Worm (Caenorhabditis elegans) whole organism, young adult: ENCODE results near the gene abi-1.
A peak's percentile ranks its signal among the peaks of the same experiment; 100 is the strongest.

ENCODE experiments used
- B0336.3 ChIP-seq: fragments of 200-800 bp; sonication (Bioruptor generic); IDR thresholded peaks from 2 replicates; pipeline ENCODE4 v1.3.6; 2022; ENCODE audit warnings: missing genetic modification characterization, missing compliant biosample characterization
- F10E7.11 ChIP-seq: sonication (generic microtip); optimal IDR thresholded peaks from 2 replicates; lab custom pipeline; 2017; ENCODE audit warnings: mild to moderate bottlenecking, missing genetic modification characterization, moderate library complexity, missing compliant biosample characterization
- F33H1.4 ChIP-seq: fragments of 200-800 bp; sonication (Bioruptor generic); IDR thresholded peaks from 2 replicates; pipeline ENCODE4 v1.3.6; 2022; ENCODE audit warnings: missing genetic modification reagents, missing genetic modification characterization, missing compliant biosample characterization
- F57C9.4 ChIP-seq: sonication (generic microtip); optimal IDR thresholded peaks from 2 replicates; lab custom pipeline; 2017; ENCODE audit warnings: mild to moderate bottlenecking, missing genetic modification characterization, missing compliant biosample characterization
- Y56A3A.18 ChIP-seq: fragments of 200-800 bp; sonication (Bioruptor generic); IDR thresholded peaks from 2 replicates; pipeline ENCODE4 v1.3.6; 2022; ENCODE audit warnings: missing genetic modification reagents, missing genetic modification characterization, missing compliant biosample characterization
- ZK185.1 ChIP-seq: sonication (generic microtip); optimal IDR thresholded peaks from 2 replicates; lab custom pipeline; 2016; ENCODE audit warnings: mild to moderate bottlenecking, missing genetic modification characterization, missing compliant biosample characterization; ENCODE audit not compliant: poor library complexity, severe bottlenecking
- ama-1 ChIP-seq, 3 experiments: fragments of 150-350 bp in 1 of 3; sonication (generic microtip) in 2 of 3; optimal IDR thresholded peaks; 2 replicates each; lab custom pipeline; 2014 to 2018; ENCODE audit warnings: missing biosample characterization in 2 of 3, missing genetic modification characterization in 2 of 3, missing genetic modification reagents in 2 of 3
- athp-1 ChIP-seq: sonication (generic microtip); optimal IDR thresholded peaks from 2 replicates; lab custom pipeline; 2017; ENCODE audit warnings: mild to moderate bottlenecking, missing genetic modification characterization, missing compliant biosample characterization
- attf-3 ChIP-seq: fragments of 200-800 bp; sonication (Bioruptor generic); conservative IDR thresholded peaks from 2 replicates; pipeline ENCODE4 v1.3.6; 2022; ENCODE audit warnings: missing genetic modification reagents, missing genetic modification characterization, missing compliant biosample characterization
- attf-6 ChIP-seq: fragments of 200-800 bp; sonication (Bioruptor generic); IDR thresholded peaks from 2 replicates; pipeline ENCODE4 v1.3.6; 2022; ENCODE audit warnings: missing genetic modification reagents, missing genetic modification characterization, missing compliant biosample characterization
- bed-1 ChIP-seq: fragments of 200-800 bp; sonication (Bioruptor generic); IDR thresholded peaks from 2 replicates; pipeline ENCODE4 v1.3.6; 2022; ENCODE audit warnings: missing genetic modification reagents, missing genetic modification characterization, missing compliant biosample characterization
- ccch-3 ChIP-seq: fragments of 200-800 bp; sonication (Bioruptor generic); optimal IDR thresholded peaks from 2 replicates; lab custom pipeline; 2018; ENCODE audit warnings: mild to moderate bottlenecking, missing genetic modification characterization, missing compliant biosample characterization
- cebp-1 ChIP-seq, 2 experiments: fragments of 200-800 bp in 1 of 2; sonication (Bioruptor generic) in 1 of 2; sonication (generic microtip) in 1 of 2; IDR thresholded peaks in 1 of 2; optimal IDR thresholded peaks in 1 of 2; 2 replicates each; pipeline versions ENCODE4 v1.3.6 to Lab custom; 2017 to 2022; ENCODE audit warnings: missing compliant biosample characterization in 2 of 2, missing genetic modification characterization in 2 of 2, mild to moderate bottlenecking in 1 of 2, missing genetic modification reagents in 1 of 2, moderate library complexity in 1 of 2
- ceh-40 ChIP-seq: fragments of 200-800 bp; sonication (Bioruptor generic); IDR thresholded peaks from 2 replicates; pipeline ENCODE4 v1.3.6; 2022; ENCODE audit warnings: missing genetic modification characterization, missing compliant biosample characterization
- ceh-79 ChIP-seq: sonication (generic microtip); optimal IDR thresholded peaks from 2 replicates; lab custom pipeline; 2017; ENCODE audit warnings: mild to moderate bottlenecking, missing genetic modification characterization, missing compliant biosample characterization
- ceh-91 ChIP-seq: fragments of 200-800 bp; sonication (Bioruptor generic); IDR thresholded peaks from 2 replicates; pipeline ENCODE4 v1.3.6; 2022; ENCODE audit warnings: missing genetic modification reagents, missing genetic modification characterization, missing compliant biosample characterization
- dpff-1 ChIP-seq: sonication (generic microtip); optimal IDR thresholded peaks from 2 replicates; lab custom pipeline; 2017; ENCODE audit warnings: mild to moderate bottlenecking, missing genetic modification characterization, missing compliant biosample characterization
- dpl-1 ChIP-seq: fragments of 150-350 bp; optimal IDR thresholded peaks from 2 replicates; lab custom pipeline; 2014; ENCODE audit warnings: missing biosample characterization, missing genetic modification reagents, missing genetic modification characterization
- egl-18 ChIP-seq: fragments of 200-800 bp; sonication (Bioruptor generic); IDR thresholded peaks from 2 replicates; pipeline ENCODE4 v1.3.6; 2022; ENCODE audit warnings: missing genetic modification reagents, missing genetic modification characterization, missing compliant biosample characterization
- ekl-4 ChIP-seq: fragments of 200-800 bp; sonication (Bioruptor generic); IDR thresholded peaks from 2 replicates; pipeline ENCODE4 v1.3.6; 2022; ENCODE audit warnings: missing genetic modification reagents, missing genetic modification characterization, missing compliant biosample characterization
- ets-4 ChIP-seq: fragments of 200-800 bp; sonication (Bioruptor generic); optimal IDR thresholded peaks from 2 replicates; lab custom pipeline; 2018; ENCODE audit warnings: mild to moderate bottlenecking, missing genetic modification characterization, missing compliant biosample characterization
- fkh-3 ChIP-seq: sonication (generic microtip); optimal IDR thresholded peaks from 2 replicates; lab custom pipeline; 2016; ENCODE audit warnings: mild to moderate bottlenecking, missing genetic modification characterization, missing compliant biosample characterization
- gei-17 ChIP-seq: fragments of 200-800 bp; sonication (Bioruptor generic); optimal IDR thresholded peaks from 2 replicates; lab custom pipeline; 2018; ENCODE audit warnings: mild to moderate bottlenecking, missing genetic modification characterization, missing compliant biosample characterization
- hlh-12 ChIP-seq: sonication (generic microtip); optimal IDR thresholded peaks from 2 replicates; lab custom pipeline; 2016; ENCODE audit warnings: missing genetic modification characterization, missing compliant biosample characterization
- hlh-26 ChIP-seq: fragments of 200-800 bp; sonication (Bioruptor generic); conservative IDR thresholded peaks from 2 replicates; pipeline ENCODE4 v1.3.6; 2022; ENCODE audit warnings: missing genetic modification reagents, missing genetic modification characterization, missing compliant biosample characterization
- hmg-20 ChIP-seq: fragments of 200-800 bp; sonication (Bioruptor generic); IDR thresholded peaks from 2 replicates; pipeline ENCODE4 v1.3.6; 2022; ENCODE audit warnings: missing genetic modification reagents, missing genetic modification characterization, missing compliant biosample characterization
- hsf-1 ChIP-seq: fragments of 200-800 bp; sonication (Bioruptor generic); IDR thresholded peaks from 2 replicates; pipeline ENCODE4 v1.3.6; 2022; ENCODE audit warnings: missing genetic modification reagents, missing genetic modification characterization, missing compliant biosample characterization
- let-526 ChIP-seq: fragments of 200-800 bp; sonication (Bioruptor generic); IDR thresholded peaks from 2 replicates; pipeline ENCODE4 v1.3.6; 2022; ENCODE audit warnings: missing genetic modification reagents, missing genetic modification characterization, missing compliant biosample characterization
- lin-26 ChIP-seq: fragments of 200-800 bp; sonication (Bioruptor generic); IDR thresholded peaks from 2 replicates; pipeline ENCODE4 v1.3.6; 2022; ENCODE audit warnings: missing genetic modification reagents, missing genetic modification characterization, missing compliant biosample characterization
- lin-40 ChIP-seq: sonication (generic microtip); optimal IDR thresholded peaks from 2 replicates; lab custom pipeline; 2016; ENCODE audit warnings: missing genetic modification characterization, mild to moderate bottlenecking, missing compliant biosample characterization, missing genotype, missing genetic modification reagents
- lin-54 ChIP-seq: fragments of 200-800 bp; sonication (Bioruptor generic); optimal IDR thresholded peaks from 2 replicates; lab custom pipeline; 2018; ENCODE audit warnings: mild to moderate bottlenecking, missing genetic modification characterization, missing compliant biosample characterization
- lsl-1 ChIP-seq: fragments of 200-800 bp; sonication (Bioruptor generic); optimal IDR thresholded peaks from 2 replicates; lab custom pipeline; 2018; ENCODE audit warnings: mild to moderate bottlenecking, missing genetic modification characterization, moderate library complexity, missing compliant biosample characterization
- madf-6 ChIP-seq: fragments of 200-800 bp; sonication (Bioruptor generic); IDR thresholded peaks from 2 replicates; pipeline ENCODE4 v1.3.6; 2022; ENCODE audit warnings: missing genetic modification reagents, missing genetic modification characterization, missing compliant biosample characterization
- nfya-1 ChIP-seq: sonication (generic microtip); optimal IDR thresholded peaks from 2 replicates; lab custom pipeline; 2017; ENCODE audit warnings: antibody characterized with exemption, missing compliant biosample characterization, missing genetic modification characterization, borderline replicate concordance; ENCODE audit not compliant: insufficient read depth
- nhr-120 ChIP-seq: fragments of 200-800 bp; sonication (Bioruptor generic); IDR thresholded peaks from 2 replicates; pipeline ENCODE4 v1.3.6; 2022; ENCODE audit warnings: missing genetic modification characterization, missing compliant biosample characterization
- nhr-27 ChIP-seq: fragments of 200-800 bp; sonication (Bioruptor generic); optimal IDR thresholded peaks from 2 replicates; lab custom pipeline; 2018; ENCODE audit warnings: mild to moderate bottlenecking, missing genetic modification characterization, moderate library complexity, missing compliant biosample characterization
- nhr-90 ChIP-seq: sonication (generic microtip); optimal IDR thresholded peaks from 2 replicates; lab custom pipeline; 2016; ENCODE audit warnings: missing genotype, mild to moderate bottlenecking, missing genetic modification characterization, missing compliant biosample characterization
- repo-1 ChIP-seq: sonication (generic microtip); optimal IDR thresholded peaks from 2 replicates; lab custom pipeline; 2017; ENCODE audit warnings: mild to moderate bottlenecking, missing genetic modification characterization, missing compliant biosample characterization
- sdz-38 ChIP-seq: sonication (generic microtip); optimal IDR thresholded peaks from 2 replicates; lab custom pipeline; 2016; ENCODE audit warnings: missing genotype, missing genetic modification characterization, missing compliant biosample characterization
- snpc-3.4 ChIP-seq: sonication (generic microtip); optimal IDR thresholded peaks from 2 replicates; lab custom pipeline; 2017; ENCODE audit warnings: missing genetic modification characterization, mild to moderate bottlenecking, missing compliant biosample characterization, antibody characterized with exemption, moderate library complexity, missing genotype, missing genetic modification reagents
- unc-130 ChIP-seq: sonication (generic microtip); optimal IDR thresholded peaks from 2 replicates; lab custom pipeline; 2016; ENCODE audit warnings: missing genetic modification reagents, missing genetic modification characterization, missing compliant biosample characterization
- ztf-18 ChIP-seq: sonication (generic microtip); optimal IDR thresholded peaks from 2 replicates; lab custom pipeline; 2016; ENCODE audit warnings: missing genotype, mild to moderate bottlenecking, missing genetic modification characterization, missing compliant biosample characterization
- ztf-22 ChIP-seq: fragments of 200-800 bp; sonication (Bioruptor generic); optimal IDR thresholded peaks from 2 replicates; lab custom pipeline; 2018; ENCODE audit warnings: mild to moderate bottlenecking, missing genetic modification characterization, moderate library complexity, missing compliant biosample characterization
- ztf-3 ChIP-seq: fragments of 200-800 bp; sonication (Bioruptor generic); optimal IDR thresholded peaks from 2 replicates; lab custom pipeline; 2018; ENCODE audit warnings: mild to moderate bottlenecking, missing genetic modification characterization, missing compliant biosample characterization

The abi-1 gene

ce11 chrIII:5719105-5719831 is 26.7 kb upstream of the abi-1 start:
- TF ChIP-seq ztf-22 (GFP tag; lab: Kevin White, UChicago) (no peak), hsf-1 (GFP tag; lab: Robert Waterston, UW) (no peak), hlh-12 (tag; lab: Kevin White, UChicago) (no peak), attf-6 (no peak), nhr-27 (tag; lab: Kevin White, UChicago) (no peak), ceh-91 (GFP tag; lab: Robert Waterston, UW) (no peak), bed-1 (GFP tag; lab: Robert Waterston, UW) (no peak), madf-6 (GFP tag; lab: Robert Waterston, UW) (no peak)

ce11 chrIII:5718385-5718784 is 25.8 kb upstream of the abi-1 start:
- no peak for TF ChIP-seq snpc-3.4 (tag; lab: Kevin White, UChicago)
- TF ChIP-seq ama-1 (optimal IDR thresholded peaks at IDR 0.05; lab: Kevin White, UChicago): no peak
- no peak for TF ChIP-seq ama-1 (GFP tag; optimal IDR thresholded peaks at IDR 0.05; lab: Kevin White, UChicago)
- TF ChIP-seq lin-54: no peak
- no peak for TF ChIP-seq dpl-1 (GFP tag; lab: Kevin White, UChicago)
- no peak for TF ChIP-seq let-526
- TF ChIP-seq hlh-26 (GFP tag; lab: Robert Waterston, UW): no peak
- no peak for TF ChIP-seq ztf-18 (tag; lab: Kevin White, UChicago)
- TF ChIP-seq nhr-90: no peak
- no peak for TF ChIP-seq lin-40
- TF ChIP-seq F33H1.4: no peak
- TF ChIP-seq ztf-3 (GFP tag; lab: Kevin White, UChicago): no peak
- no peak for TF ChIP-seq ceh-40 (GFP tag; lab: Robert Waterston, UW)
- TF ChIP-seq sdz-38 (tag; lab: Kevin White, UChicago): no peak
- no peak for TF ChIP-seq gei-17
- TF ChIP-seq ztf-22 (GFP tag; lab: Kevin White, UChicago): no peak
- no peak for TF ChIP-seq hsf-1 (GFP tag; lab: Robert Waterston, UW)
- no peak for TF ChIP-seq attf-6
- TF ChIP-seq nfya-1 (tag; lab: Kevin White, UChicago): no peak
- TF ChIP-seq nhr-120 (GFP tag; lab: Robert Waterston, UW): no peak
- TF ChIP-seq ekl-4 (GFP tag; lab: Robert Waterston, UW): no peak

- TF ChIP-seq F33H1.4 (no peak), ets-4 (GFP tag; lab: Kevin White, UChicago) (no peak), nhr-27 (tag; lab: Kevin White, UChicago) (no peak), F57C9.4 (tag; lab: Kevin White, UChicago) (no peak), ZK185.1 (tag; lab: Kevin White, UChicago) (no peak), unc-130 (GFP tag; lab: Kevin White, UChicago) (no peak), attf-3 (GFP tag; lab: Robert Waterston, UW) (no peak), ceh-79 (tag; lab: Kevin White, UChicago) (no peak), ccch-3 (GFP tag; lab: Kevin White, UChicago) (no peak), lsl-1 (no peak), ztf-3 (GFP tag; lab: Kevin White, UChicago) (no peak), egl-18 (no peak), repo-1 (no peak), F10E7.11 (tag; lab: Kevin White, UChicago) (no peak), cebp-1 (GFP tag; IDR thresholded peaks at IDR 0.05; lab: Robert Waterston, UW) (no peak), cebp-1 (tag; optimal IDR thresholded peaks at IDR 0.05; lab: Kevin White, UChicago) (no peak), Y56A3A.18 (no peak), lin-26 (GFP tag; lab: Robert Waterston, UW) (0 out of 2 replicates have a peak, but pooled peaks have one; percentile 31), hmg-20 (no peak), athp-1 (tag; lab: Kevin White, UChicago) (no peak), dpff-1 (tag; lab: Kevin White, UChicago) (no peak), fkh-3 (no peak), ztf-18 (tag; lab: Kevin White, UChicago) (no peak), ekl-4 (GFP tag; lab: Robert Waterston, UW) (no peak), B0336.3 (GFP tag; lab: Robert Waterston, UW) (peak; percentile 17; the same call in 1 of the 2 replicates)
Observed at ce11 chrIII:5717173-5717748, 24.7 kb upstream of the abi-1 start.
